Worm (Caenorhabditis elegans): Measurements from ENCODE around the gene T23B12.11.

- TF ChIP-seq T22C8.4 (GFP tag; IDR thresholded peaks at IDR 0.05), result no peak
- no peak for TF ChIP-seq cog-1 (tag; optimal IDR thresholded peaks at IDR 0.05)
- TF ChIP-seq flt-1 (GFP tag; IDR thresholded peaks at IDR 0.05), result no peak
- TF ChIP-seq klf-2 (GFP tag; conservative IDR thresholded peaks at IDR 0.05), result no peak
- TF ChIP-seq ztf-29 (GFP tag; IDR thresholded peaks at IDR 0.05), result no peak
- no peak for TF ChIP-seq med-1 (GFP tag; optimal IDR thresholded peaks at IDR 0.05; ENCODE audit: insufficient read depth)
- TF ChIP-seq tab-1 (GFP tag; IDR thresholded peaks at IDR 0.05), result no peak
- TF ChIP-seq ref-1 (GFP tag; conservative IDR thresholded peaks at IDR 0.05), result no peak
Observed at ce11 chrV:8414036-8414728, 41.0 kb upstream of the T23B12.11 start, which contains the start of gene pos-1.
